Fruit fly (Drosophila melanogaster) whole organism, adult: ENCODE results near the gene neur.

Experiments used
- CG12768 ChIP-seq: fragments of 200-800 bp; sonication (Bioruptor generic); optimal IDR thresholded peaks from 2 replicates; lab custom pipeline; 2017; ENCODE audit warnings: missing biosample characterization, missing genetic modification characterization, mild to moderate bottlenecking, moderate library complexity, missing genetic modification reagents
- CG1620 ChIP-seq: fragments of 200-800 bp; sonication (Bioruptor generic); optimal IDR thresholded peaks from 2 replicates; lab custom pipeline; 2016; ENCODE audit warnings: missing biosample characterization, missing genetic modification characterization
- bab1 ChIP-seq: fragments of 200-800 bp; sonication (Bioruptor generic); optimal IDR thresholded peaks from 3 replicates; lab custom pipeline; 2019; ENCODE audit warnings: missing biosample characterization, mild to moderate bottlenecking, missing genetic modification characterization, moderate library complexity
- cnc ChIP-seq, 2 experiments: fragments of >200 bp; optimal IDR thresholded peaks; 2 replicates each; lab custom pipeline; 2017

DNA sequence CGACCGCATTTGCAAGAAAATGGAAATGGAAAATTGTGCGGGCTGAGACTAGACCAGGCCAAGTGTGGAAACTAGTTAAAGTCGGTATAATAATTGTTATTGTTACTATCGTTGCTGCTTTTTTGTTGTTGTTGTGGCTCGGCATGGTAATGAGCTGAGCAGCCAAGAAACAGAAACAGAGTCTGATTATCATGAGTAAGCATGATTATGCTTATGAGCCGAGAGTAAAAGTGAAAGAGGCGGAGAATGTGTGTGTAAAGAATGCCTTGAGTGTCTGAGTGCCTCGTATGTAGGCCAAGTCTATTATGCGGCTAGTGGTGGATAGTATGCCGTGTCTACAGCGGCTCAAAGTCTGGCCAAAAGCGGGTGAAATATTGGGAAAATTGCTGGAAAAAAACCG is 68.6 kb downstream of the neur start:
- TF ChIP-seq cnc (optimal IDR thresholded peaks at IDR 0.05; lab: Kevin White, UChicago): no peak
- TF ChIP-seq bab1 (GFP tag; lab: Kevin White, UChicago): no peak
- no peak for TF ChIP-seq CG12768 (GFP tag; lab: Kevin White, UChicago)
- TF ChIP-seq CG1620 (GFP tag; lab: Kevin White, UChicago): no peak
